Worm (Caenorhabditis elegans): Measurements from ENCODE around the gene srh-41.

Gene srh-41

DNA sequence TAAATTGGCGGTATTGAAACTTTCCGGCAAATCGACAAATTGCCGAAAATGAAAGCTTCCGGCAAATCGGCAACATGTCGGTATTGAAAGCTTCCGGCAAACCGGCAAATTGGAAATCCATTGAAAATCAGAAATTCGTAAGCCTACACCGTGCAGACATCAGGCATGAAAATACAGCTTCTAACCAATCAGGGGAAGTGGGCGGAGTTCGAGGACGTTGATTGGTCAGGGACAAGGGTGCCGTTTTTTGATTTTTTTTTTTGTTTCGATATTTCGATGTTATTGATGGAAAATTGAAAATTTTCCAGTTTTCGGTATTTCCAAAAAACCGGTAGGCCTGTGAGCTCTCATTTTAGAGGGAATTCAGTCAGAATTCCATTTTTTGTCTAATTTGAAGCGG lies 17.3 kb downstream of the srh-41 start:
- TF ChIP-seq unc-62 (GFP tag; optimal IDR thresholded peaks at IDR 0.05) = no peak

DNA sequence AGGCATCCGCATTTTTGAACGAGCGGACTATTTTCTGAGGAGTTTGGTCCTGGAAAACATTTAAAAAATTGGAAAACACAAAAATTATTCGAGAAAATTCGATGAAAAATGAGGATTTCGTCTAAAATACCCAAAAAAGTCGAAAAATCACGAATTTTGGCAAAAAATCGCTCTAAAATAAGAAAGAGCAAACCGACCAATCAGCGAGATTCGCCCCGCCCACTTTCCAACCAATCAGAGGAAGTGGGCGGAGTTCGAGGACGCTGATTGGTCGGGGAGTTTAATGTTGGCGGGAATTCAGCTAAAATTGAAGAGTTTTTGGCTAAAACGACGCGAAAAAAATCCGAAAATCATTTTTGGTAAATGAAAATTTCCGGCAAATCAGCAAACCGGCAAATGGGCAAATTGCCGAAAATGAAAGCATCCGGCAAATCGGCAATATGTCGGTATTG lies 18.0 kb downstream of the srh-41 start, which contains the start of gene Y54G11A.1:
Gene Y54G11A.1, minus strand, starts transcription at position 51 of the 452 bp plus-strand sequence.
- TF ChIP-seq unc-62 (GFP tag; optimal IDR thresholded peaks at IDR 0.05) = no peak

DNA sequence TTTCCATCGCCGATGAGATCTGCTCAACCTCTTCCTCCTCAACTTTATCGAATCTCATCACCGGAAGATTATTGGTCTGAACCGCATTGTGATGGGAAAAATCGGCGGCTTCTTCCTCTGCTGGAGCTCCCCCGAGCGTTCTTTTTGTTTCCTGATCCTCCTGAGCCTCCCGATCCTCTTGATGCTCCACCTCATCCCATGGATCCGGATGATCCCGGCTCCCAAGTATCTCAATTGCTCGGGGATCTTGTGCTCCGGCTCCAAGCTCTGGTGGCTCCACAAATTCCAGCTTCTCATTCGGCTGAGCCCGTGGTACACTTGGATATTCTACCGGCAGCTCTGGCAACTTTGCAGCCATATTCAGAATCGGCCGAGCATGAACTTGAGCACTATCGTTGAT lies 29.2 kb downstream of the srh-41 start:
- no peak for TF ChIP-seq unc-62 (GFP tag; optimal IDR thresholded peaks at IDR 0.05)

DNA sequence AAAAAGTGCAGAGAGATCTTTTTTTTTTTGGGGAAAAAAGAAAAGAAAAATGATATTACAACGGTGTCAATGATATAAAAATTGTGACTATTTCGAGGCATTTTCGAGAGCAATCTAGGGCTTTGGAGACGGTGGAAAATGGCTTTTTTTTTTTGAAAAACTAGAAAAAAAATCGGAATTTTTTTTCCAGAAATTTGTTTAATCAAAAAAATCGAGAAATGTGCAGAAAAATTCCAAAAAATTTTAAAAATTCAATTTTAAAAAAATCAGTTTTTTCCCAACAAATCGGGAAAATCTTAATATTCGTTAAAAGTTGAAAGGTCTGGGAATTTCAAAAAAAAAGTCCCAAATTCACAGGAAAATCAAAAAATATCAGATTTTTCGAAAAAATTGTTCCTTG lies 30.4 kb downstream of the srh-41 start, which contains the start of gene Y54G11A.19:
Gene Y54G11A.19, minus strand, starts transcription at position 101 of the 400 bp plus-strand sequence.
- TF ChIP-seq unc-62 (GFP tag; optimal IDR thresholded peaks at IDR 0.05) = no peak

DNA sequence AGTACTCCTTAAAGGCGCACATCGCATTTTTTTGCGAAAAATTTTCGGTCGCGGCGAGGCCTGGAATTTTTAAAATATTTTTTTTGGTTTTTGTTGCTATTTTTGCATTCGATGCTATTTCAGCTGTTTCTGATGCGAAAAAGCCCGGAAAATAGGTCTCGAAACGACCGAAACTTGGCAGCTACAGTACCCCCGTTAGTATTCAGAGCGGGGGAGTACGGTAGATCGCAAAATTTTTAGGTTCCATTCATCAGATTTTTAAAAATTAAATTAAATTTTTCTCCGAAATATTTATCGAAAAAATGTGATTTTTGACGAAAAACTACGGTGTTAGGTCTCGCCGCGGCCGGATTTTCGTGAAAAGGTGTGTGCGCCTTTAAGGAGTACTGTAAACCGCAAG lies 31.3 kb downstream of the srh-41 start:
- no peak for TF ChIP-seq unc-62 (GFP tag; optimal IDR thresholded peaks at IDR 0.05)

DNA sequence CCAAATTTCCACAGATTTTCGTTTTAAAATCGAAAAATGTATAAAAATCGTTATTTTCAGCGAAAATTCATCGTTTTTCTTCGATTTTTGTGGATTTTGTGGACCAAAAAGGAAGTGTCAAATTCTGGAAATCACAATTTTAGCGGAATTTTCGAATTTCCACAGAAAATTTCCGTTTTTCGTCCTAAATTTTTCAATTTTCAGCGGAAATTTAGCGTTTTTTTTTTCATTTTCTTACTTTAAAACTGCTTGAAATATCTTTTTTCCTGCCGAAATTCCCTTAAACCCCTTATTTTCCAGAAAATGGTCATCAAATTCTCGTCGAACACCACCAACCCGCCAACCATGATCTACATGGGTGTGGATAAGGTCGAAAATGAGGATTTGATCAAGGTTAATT lies 35.1 kb downstream of the srh-41 start, which contains the start of gene Y54G11A.2:
Gene Y54G11A.2, plus strand, starts transcription at position 301 of the 400 bp plus-strand sequence.
- TF ChIP-seq unc-62 (GFP tag; optimal IDR thresholded peaks at IDR 0.05) = no peak

DNA sequence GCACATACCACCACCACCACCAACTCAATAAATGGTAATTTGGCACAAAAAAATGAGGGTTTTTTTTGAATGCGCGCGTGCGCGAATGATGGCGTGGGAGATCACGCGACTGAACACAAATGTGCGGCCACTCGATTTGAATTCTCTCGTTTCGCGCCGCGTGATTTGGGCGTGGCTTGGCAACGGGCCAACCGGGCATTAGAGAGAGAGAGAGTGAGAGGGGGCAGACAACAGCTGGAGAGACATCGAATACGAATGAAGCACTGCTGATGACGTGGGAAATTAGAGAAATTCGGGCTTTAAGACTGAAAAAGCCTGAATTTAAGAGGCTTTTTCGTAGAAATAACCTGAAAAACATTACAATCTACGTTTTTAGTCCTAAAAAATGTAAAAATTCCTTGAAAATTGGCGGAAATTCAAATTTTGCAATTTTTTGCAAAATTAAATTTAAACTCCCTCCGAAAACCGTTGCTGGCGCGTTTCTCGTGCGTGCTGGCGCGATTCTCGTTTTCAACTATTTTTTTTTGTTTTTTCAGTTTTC lies 35.7 kb downstream of the srh-41 start:
- TF ChIP-seq unc-62 (GFP tag; optimal IDR thresholded peaks at IDR 0.05) = no peak

DNA sequence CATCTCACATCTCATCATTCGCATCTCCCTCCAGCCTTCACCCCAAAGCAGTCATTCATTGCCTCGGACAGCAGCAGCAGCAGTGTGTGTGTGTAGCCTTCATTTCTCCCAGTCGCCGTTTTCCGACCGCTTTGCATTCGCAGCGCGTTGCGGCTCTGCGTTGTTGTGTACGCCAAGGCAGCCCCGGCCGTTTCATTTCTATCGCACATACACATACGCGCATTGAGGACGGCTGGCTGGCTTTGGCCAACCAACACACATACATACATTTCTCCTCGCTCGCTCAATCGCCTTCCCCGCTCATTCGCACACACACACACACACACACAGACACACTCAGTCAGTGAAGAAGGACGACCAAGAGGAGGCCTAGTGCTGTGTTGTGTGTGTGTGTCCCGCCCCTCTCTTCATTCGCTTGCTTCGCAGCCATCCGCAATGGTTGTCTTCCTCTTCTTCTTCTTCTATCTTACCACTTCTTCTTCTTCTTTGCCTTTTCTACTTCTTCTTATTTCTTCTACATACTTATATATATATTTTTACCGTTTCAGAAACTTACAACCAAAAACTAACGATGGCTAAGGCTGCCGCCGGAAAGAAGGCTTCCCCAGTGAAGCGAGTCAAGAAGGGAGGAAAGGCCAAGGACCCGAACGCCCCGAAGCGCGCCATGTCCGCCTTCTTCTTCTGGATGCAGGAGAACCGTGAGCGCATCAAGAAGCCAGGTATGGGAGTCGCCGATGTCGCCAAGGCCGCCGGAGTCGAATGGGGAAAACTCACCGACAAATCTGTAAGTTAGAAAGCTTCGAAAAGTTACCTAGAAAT lies 36.8 kb downstream of the srh-41 start, which contains the start of gene hmg-1.1:
Gene hmg-1.1, plus strand, starts transcription at position 549 of the 819 bp plus-strand sequence.
- no peak for TF ChIP-seq unc-62 (GFP tag; optimal IDR thresholded peaks at IDR 0.05)

DNA sequence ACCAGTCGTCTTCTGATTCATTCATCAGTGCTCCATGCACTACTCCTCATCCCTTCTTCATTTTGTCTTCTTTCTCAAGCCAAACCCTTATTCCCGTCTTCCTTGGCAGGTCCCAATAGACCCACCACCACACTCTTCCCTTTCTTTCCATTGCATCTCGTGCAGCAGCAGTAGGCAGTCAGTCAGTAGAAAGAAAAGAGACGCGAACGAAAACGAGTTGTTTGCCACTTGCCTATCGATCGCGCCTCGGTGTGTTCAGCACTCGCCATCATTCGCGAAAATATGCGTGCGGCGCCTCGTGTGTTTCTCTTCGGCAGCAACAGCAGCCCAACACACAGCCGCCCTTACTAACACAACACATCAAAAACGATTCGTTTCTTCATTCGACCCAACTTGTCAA lies 37.7 kb downstream of the srh-41 start:
- no peak for TF ChIP-seq unc-62 (GFP tag; optimal IDR thresholded peaks at IDR 0.05)

DNA sequence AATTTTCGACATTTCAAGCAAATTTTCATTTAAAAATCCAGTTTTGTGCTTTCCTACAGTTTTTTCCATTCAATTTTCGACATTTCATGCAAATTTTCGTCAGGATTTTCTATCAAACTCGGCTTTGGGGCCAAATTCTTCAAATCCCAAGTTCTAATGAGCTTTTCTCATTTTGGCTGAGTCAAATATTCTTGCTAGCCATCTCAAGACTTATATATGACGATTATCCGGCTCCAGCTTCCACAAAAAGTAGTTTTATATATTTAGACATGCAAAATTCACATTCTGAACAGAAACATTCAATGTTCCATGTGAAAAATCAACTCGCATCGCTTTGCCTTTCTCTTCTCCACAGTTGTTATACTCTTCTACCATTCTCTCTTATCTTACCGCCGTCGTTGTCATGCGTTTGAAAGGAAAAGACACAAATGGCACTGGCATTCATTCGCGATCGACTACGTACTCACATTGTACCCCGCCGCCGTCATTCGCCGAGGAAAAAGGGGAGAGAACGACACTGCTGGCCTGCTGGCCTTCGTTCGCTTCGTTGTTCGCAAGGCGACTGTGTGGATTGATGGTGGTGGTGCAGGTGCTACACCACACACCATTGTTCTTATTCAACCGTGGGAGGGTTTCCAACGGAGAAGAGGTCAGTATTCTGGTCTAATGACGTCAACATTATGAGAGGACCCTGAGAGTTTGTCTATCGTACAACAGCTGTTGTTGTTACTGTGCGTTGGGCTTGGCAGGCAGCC lies 39.3 kb downstream of the srh-41 start:
- TF ChIP-seq unc-62 (GFP tag; optimal IDR thresholded peaks at IDR 0.05) = no peak

DNA sequence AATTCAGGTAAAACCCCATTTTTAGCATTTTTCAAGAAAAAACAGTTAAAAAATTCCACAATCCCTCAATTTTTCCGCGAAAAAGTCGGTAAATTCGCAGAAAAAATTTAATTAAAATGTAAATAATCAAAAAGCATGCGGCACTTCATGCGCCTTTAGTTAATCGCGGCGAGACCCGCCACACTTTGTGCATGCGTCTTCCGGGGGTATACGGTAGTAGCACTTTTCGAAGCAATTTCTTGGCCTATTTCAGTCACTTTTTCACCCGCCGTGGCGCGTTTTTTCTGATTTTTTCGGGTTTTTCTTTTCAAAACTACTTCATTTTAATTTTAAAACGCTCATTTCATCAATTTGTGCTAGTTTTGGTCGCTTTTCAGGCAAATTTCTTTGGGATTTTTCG lies 40.0 kb downstream of the srh-41 start:
- no peak for TF ChIP-seq unc-62 (GFP tag; optimal IDR thresholded peaks at IDR 0.05)

DNA sequence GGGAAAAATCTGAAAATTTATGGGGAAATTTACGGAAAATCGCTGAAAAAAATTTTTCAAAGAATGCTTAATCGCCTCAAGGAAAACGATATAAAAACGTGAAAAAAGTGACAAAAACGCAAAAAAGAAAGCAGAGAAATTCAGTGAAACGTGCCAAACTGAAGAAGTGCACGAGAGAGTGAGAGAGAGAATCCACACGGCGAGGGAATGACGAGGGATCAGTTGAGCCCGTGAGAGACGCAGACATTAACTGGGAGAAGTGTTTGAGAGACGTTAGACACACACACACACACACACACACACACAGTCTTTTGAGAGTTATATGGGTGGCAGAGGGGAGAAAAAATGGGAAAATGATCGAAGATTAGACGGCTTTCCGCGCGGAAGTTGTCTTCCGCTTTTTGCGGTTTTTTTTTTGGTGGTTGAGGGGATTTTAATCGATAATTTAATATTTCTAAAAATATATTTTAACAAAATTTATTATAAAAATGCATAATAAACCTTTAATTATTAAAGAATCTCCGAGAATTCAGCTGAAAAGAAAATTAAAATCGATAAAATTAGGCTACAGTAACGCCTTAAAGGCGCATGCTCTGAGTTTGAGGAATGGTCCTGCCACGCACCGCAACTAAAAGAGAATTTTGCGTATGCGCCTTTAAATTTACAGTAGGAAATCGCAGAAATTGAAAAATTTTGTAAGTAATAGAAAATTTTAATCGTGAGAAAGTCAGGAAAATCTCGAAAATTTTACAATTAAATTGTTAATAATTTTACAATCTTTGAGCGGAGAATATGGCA lies 42.5 kb downstream of the srh-41 start:
- TF ChIP-seq unc-62 (GFP tag; optimal IDR thresholded peaks at IDR 0.05) = no peak

DNA sequence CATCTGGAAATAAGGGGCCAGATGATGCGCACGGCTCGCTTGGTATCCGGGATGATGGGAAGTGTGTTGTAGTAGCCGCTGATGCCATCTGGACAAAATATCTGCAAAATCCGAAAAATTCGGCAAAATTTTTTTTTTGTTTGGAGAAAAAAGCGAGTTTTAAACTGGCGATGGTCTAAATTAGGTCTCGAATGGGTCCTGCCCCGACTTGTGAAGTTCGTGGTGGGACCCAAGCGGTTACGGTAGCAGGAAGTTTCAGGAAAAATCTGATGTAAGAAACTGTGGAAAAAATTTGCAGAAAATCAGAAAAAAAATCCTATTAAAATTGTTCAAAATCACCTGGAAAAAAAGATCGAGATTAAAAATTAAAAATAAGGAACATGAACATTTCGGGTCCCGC lies 43.7 kb downstream of the srh-41 start, which contains the start of gene jmjd-2:
Gene jmjd-2, minus strand, starts transcription at position 101 of the 400 bp plus-strand sequence.
- no peak for TF ChIP-seq unc-62 (GFP tag; optimal IDR thresholded peaks at IDR 0.05)

DNA sequence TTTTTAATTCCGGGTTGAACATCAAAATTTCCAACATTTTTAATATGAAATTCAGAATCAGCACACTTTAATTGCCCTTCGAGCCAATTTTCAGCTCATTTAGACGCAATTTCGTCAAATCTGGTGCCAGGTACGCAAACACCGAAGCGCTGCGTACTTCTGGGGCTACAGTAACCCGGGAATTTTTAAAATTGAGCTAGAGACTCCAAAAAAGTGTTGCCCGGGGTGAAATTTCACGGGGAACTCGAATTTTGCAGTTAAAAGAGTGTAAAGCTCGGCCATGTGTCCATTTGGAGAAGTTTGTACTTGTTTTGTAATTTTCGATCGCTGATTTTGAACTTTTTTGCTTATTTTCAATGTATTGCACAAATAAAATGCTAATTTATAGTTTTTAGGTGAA lies 44.9 kb downstream of the srh-41 start:
- TF ChIP-seq unc-62 (GFP tag; optimal IDR thresholded peaks at IDR 0.05) = no peak

DNA sequence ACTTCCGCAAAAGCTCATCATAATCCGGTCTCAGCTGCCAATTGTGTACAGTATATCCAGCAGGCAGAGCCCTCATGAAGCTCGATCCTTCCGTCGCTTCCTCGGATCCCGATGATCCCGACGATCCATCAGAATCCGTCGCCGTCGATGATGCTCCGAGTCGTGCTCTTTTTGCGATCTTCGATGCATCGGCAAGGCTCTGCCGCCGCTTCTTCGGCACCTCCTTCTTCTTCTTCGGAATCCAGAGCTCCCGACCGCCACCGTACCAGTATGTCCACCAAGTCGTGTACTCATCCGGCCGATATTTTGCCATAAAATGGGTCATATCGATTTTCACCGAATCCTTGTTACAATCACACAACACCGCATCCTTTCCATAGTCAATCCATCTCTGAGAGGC lies 47.3 kb downstream of the srh-41 start:
- no peak for TF ChIP-seq unc-62 (GFP tag; optimal IDR thresholded peaks at IDR 0.05)

Measured in whole organism, dauer.